Worm (Caenorhabditis elegans) whole organism, L2 larva: ENCODE results near the gene F22B7.9.

Experiments
- C34F6.9 ChIP-seq: fragments of 150-350 bp; optimal IDR thresholded peaks from 2 replicates; lab custom pipeline; 2014; ENCODE audit warnings: missing biosample characterization, missing genetic modification characterization
- ZK546.5 ChIP-seq: sonication (generic microtip); optimal IDR thresholded peaks from 2 replicates; lab custom pipeline; 2017; ENCODE audit warnings: missing biosample characterization, missing genetic modification characterization
- alr-1 ChIP-seq: fragments of 150-350 bp; optimal IDR thresholded peaks from 2 replicates; lab custom pipeline; 2014; ENCODE audit warnings: missing biosample characterization, missing genetic modification characterization
- egl-27 ChIP-seq: sonication (generic microtip); optimal IDR thresholded peaks from 3 replicates; lab custom pipeline; 2017; ENCODE audit warnings: missing biosample characterization, missing genetic modification reagents, missing genetic modification characterization
- peb-1 ChIP-seq: fragments of 150-350 bp; optimal IDR thresholded peaks from 2 replicates; lab custom pipeline; 2014; ENCODE audit warnings: missing biosample characterization, missing genetic modification characterization
- sma-3 ChIP-seq: sonication (generic microtip); optimal IDR thresholded peaks from 2 replicates; lab custom pipeline; 2016; ENCODE audit warnings: missing genetic modification reagents, missing genetic modification characterization, missing compliant biosample characterization
- snpc-4 ChIP-seq: fragments of 150-350 bp; optimal IDR thresholded peaks from 2 replicates; lab custom pipeline; 2014; ENCODE audit warnings: missing biosample characterization, missing genetic modification characterization
- ztf-4 ChIP-seq: fragments of 150-350 bp; optimal IDR thresholded peaks from 2 replicates; lab custom pipeline; 2014; ENCODE audit warnings: missing biosample characterization, missing genetic modification characterization

The F22B7.9 gene

DNA sequence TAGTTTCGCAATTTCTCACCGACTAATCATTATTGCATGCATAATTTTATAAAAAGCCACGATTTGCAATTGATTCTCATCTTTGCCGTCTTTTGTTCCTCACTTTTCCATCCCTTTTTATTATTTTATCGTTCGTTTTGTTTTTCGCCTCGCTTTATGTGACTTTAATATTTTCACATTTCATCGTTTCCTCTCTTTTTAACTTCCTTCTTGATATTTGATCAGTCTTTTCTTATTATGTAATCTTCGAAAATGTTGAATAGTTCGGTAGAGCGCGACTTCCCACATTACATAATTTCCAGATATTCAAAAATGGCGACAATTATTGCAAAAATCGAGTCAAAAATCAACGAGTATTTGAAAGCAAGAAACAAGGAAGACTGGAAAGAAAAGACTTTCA, 48.2 kb downstream of the F22B7.9 start, which contains the start of gene C06E1.1:
Gene C06E1.1 (plus strand): TSS at position 301 of the 400 bp plus-strand sequence.
- TF ChIP-seq peb-1 (no peak), sma-3 (GFP tag; lab: Kevin White, UChicago) (no peak), C34F6.9 (tag; lab: Kevin White, UChicago) (no peak), ZK546.5 (tag; lab: Kevin White, UChicago) (no peak), egl-27 (no peak), snpc-4 (tag; lab: Kevin White, UChicago) (no peak), alr-1 (tag; lab: Kevin White, UChicago) (no peak), ztf-4 (no peak)
